Worm (Caenorhabditis elegans): Measurements from ENCODE around the gene F41E6.15.
A peak's percentile ranks its signal among the peaks of the same experiment; 100 is the strongest.

The F41E6.15 gene

DNA sequence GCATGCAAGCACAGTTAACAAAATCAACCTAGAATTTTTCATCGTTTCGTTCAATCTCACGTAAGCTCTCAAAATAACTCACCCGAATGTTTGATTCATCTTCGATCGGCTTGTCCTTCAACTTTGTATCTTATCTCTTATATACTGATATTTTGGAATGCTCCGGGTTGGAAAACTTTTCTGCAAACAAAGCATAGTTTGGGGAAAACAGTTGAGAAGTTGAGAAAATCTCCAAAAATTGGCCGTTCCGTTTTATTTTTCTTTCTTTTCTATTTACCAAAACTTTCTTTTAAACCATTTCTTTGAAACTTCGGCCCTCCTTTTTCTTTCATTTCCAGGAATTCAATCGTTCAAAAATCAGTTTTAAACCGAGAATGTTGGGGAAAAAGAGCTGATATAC, at the start of gene F41E6.15:
F41E6.15 (minus strand) TSS at position 101 of the 400 bp plus-strand sequence.
- TF ChIP-seq egl-18 (GFP tag; IDR thresholded peaks at IDR 0.05) (no peak), ets-4 (GFP tag; optimal IDR thresholded peaks at IDR 0.05) (no peak), F33H1.4 (GFP tag; IDR thresholded peaks at IDR 0.05) (no peak), F49E8.2 (tag; optimal IDR thresholded peaks at IDR 0.05; ENCODE audit: insufficient read depth) (no peak), akir-1 (GFP tag; optimal IDR thresholded peaks at IDR 0.05) (no peak), Y95B8A.8 (GFP tag; IDR thresholded peaks at IDR 0.05) (no peak), somi-1 (GFP tag; optimal IDR thresholded peaks at IDR 0.05) (no peak), nhr-80 (tag; optimal IDR thresholded peaks at IDR 0.05) (no peak), athp-1 (tag; optimal IDR thresholded peaks at IDR 0.05) (no peak), lir-1 (GFP tag; conservative IDR thresholded peaks at IDR 0.05) (no peak), lin-26 (GFP tag; IDR thresholded peaks at IDR 0.05) (no peak), ztf-25 (GFP tag; IDR thresholded peaks at IDR 0.05) (no peak), T07F8.4 (tag; optimal IDR thresholded peaks at IDR 0.05) (no peak), hlh-26 (GFP tag; conservative IDR thresholded peaks at IDR 0.05) (no peak), K11D2.4 (GFP tag; IDR thresholded peaks at IDR 0.05) (no peak)

DNA sequence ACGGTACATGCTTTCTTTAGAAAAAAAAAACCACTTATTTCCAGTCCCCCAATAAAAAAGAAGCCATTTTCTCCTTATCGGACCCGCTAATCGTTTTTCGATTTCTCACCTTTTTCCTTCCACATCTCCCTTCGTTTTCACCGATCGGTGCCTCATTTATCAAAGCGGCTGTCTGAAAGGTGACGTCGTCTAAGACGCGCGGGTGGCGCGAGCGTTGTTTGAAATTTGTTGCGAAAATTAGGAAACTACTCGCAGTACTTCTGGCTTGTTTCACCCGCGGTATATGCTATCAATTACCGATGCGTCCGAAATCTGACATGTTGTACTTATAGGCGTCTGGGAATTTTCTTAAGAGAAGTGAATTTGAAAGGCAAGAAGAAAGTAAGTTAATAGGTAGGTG, 49.6 kb upstream of the F41E6.15 start:
- TF ChIP-seq T07F8.4 (tag; optimal IDR thresholded peaks at IDR 0.05) (no peak), zfh-2 (GFP tag; conservative IDR thresholded peaks at IDR 0.05) (no peak), bed-1 (GFP tag; IDR thresholded peaks at IDR 0.05) (no peak), tlf-1 (GFP tag; optimal IDR thresholded peaks at IDR 0.05) (no peak), tbp1 (GFP tag; optimal IDR thresholded peaks at IDR 0.05) (no peak), ceh-40 (GFP tag; IDR thresholded peaks at IDR 0.05) (no peak), lir-1 (GFP tag; conservative IDR thresholded peaks at IDR 0.05) (no peak), ets-4 (GFP tag; optimal IDR thresholded peaks at IDR 0.05) (no peak), madf-8 (GFP tag; conservative IDR thresholded peaks at IDR 0.05) (no peak), atf-7 (tag; optimal IDR thresholded peaks at IDR 0.05) (no peak), mxl-1 (tag; optimal IDR thresholded peaks at IDR 0.05) (no peak), B0336.3 (GFP tag; IDR thresholded peaks at IDR 0.05) (no peak), unc-62 (GFP tag; optimal IDR thresholded peaks at IDR 0.05) (no peak), egrh-3 (GFP tag; IDR thresholded peaks at IDR 0.05) (no peak)

DNA sequence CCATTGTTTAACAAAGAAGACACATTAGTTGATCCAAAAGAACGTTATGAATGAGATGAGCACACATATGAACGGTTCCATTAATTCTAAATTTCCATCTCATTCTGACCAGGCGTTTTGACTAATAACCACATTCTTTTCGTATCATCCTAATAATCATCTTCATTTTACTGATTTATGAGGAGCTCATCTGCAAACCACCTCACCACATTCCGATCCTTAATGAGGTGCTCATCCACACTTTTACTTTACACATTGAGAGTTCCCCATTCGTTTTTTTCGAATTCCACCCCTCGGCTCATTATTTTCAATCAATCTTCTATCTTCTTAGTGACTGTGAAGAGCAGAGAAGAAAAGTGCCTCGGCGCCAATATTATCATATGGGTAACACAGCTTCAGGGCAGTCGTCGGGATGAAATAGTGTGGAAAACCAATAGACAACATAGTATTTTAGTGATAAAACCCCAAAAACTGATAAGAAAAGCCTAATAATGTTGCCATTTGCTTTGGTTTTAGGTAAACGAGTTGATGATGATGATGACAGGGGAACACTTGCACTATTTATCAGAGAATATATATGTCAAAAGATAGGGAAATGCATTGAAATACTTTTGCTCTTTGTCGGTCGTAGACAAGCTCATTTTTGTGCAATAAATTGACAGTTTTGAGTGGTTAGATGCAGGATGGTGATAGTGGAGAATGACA, 48.6 kb upstream of the F41E6.15 start:
- TF ChIP-seq attf-5 (GFP tag; optimal IDR thresholded peaks at IDR 0.05) (peak; percentile 30), hlh-12 (tag; optimal IDR thresholded peaks at IDR 0.05) (no peak), Y56A3A.18 (GFP tag; IDR thresholded peaks at IDR 0.05) (no peak), akir-1 (GFP tag; optimal IDR thresholded peaks at IDR 0.05) (no peak), madf-8 (GFP tag; conservative IDR thresholded peaks at IDR 0.05) (no peak), fkh-3 (tag; optimal IDR thresholded peaks at IDR 0.05) (no peak), F23B12.7 (tag; optimal IDR thresholded peaks at IDR 0.05; ENCODE audit: insufficient read depth) (no peak), F49E8.2 (tag; optimal IDR thresholded peaks at IDR 0.05; ENCODE audit: insufficient read depth) (no peak), F22D6.2 (tag; optimal IDR thresholded peaks at IDR 0.05) (peak; percentile 52), lin-26 (GFP tag; IDR thresholded peaks at IDR 0.05) (no peak), mxl-1 (tag; optimal IDR thresholded peaks at IDR 0.05) (no peak), ztf-28 (GFP tag; IDR thresholded peaks at IDR 0.05) (no peak), madf-10 (tag; optimal IDR thresholded peaks at IDR 0.05) (peak; percentile 58), sptf-2 (GFP tag; optimal IDR thresholded peaks at IDR 0.05) (peak; percentile 46), dpff-1 (tag; optimal IDR thresholded peaks at IDR 0.05) (no peak), cebp-2 (GFP tag; IDR thresholded peaks at IDR 0.05) (no peak), T07F8.4 (tag; optimal IDR thresholded peaks at IDR 0.05) (no peak), pha-4 (tag; optimal IDR thresholded peaks at IDR 0.05) (peak; percentile 59), T26A5.8 (tag; optimal IDR thresholded peaks at IDR 0.05) (no peak), atf-7 (tag; optimal IDR thresholded peaks at IDR 0.05) (peak; percentile 96), lsl-1 (GFP tag; optimal IDR thresholded peaks at IDR 0.05) (no peak), K12H6.12 (tag; optimal IDR thresholded peaks at IDR 0.05) (no peak), F57A8.1 (GFP tag; optimal IDR thresholded peaks at IDR 0.05) (no peak), hmg-20 (GFP tag; IDR thresholded peaks at IDR 0.05) (no peak), ceh-79 (tag; optimal IDR thresholded peaks at IDR 0.05) (no peak), lin-40 (tag; optimal IDR thresholded peaks at IDR 0.05) (peak; percentile 56), ztf-22 (GFP tag; optimal IDR thresholded peaks at IDR 0.05) (peak; percentile 97)
